Worm (Caenorhabditis elegans) whole organism, L4/young adult: ENCODE data around the gene C14F11.4.

ENCODE experiments used
- W03F9.2 ChIP-seq: fragments of 150-350 bp; optimal IDR thresholded peaks from 2 replicates; lab custom pipeline; 2014; ENCODE audit warnings: missing biosample characterization, missing genetic modification characterization
- dao-5 ChIP-seq: sonication (generic microtip); optimal IDR thresholded peaks from 2 replicates; lab custom pipeline; 2016; ENCODE audit warnings: missing genotype, missing genetic modification characterization, moderate library complexity, missing compliant biosample characterization
- him-1 ChIP-seq: sonication (generic microtip); optimal IDR thresholded peaks from 2 replicates; lab custom pipeline; 2016; ENCODE audit warnings: missing genotype, missing genetic modification reagents, missing genetic modification characterization, missing compliant biosample characterization

DNA sequence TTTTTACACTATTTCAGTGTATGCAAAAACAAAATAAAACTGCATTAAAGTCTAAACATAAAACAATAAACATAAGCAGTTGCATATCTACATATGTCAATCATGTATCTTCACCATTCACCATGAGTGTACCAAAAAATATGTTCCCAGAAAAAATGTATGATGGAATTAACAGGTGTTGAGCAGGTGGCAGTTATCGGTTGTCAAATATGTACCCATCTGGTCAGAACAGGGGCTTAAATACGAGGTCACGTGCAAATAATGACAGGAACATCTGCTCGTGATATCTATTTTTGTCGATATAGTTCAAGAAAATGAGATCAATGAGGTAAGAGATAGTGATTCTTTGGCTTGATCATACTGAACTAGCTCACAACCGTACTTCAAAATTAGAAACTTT is 26.2 kb upstream of the C14F11.4 start:
- no peak for TF ChIP-seq him-1 (tag; lab: Kevin White, UChicago)
- TF ChIP-seq dao-5 (tag; lab: Kevin White, UChicago): no peak
- no peak for TF ChIP-seq W03F9.2
